Worm (Caenorhabditis elegans): Measurements from ENCODE around the gene F43C11.3.

F43C11.3 gene

DNA sequence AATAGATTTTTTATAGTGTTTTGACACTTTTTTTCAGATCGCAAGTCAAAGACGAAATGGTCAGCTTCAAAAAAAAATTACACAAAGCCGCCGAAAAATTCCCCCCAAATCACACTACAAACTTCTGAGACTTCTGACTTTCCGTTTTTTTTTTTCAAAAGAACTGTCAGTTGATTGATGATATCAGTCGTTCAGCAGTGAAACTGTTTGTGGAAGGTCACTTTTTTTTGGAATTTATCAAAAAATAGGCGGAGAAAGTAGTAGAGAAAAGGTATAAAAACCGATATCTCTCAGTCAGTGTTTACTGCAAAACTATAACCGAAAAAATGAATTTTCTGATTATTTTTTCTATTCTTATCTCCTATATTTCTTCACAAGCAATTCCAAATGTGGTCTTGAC, at the start of gene F43C11.3:
TSS of gene F43C11.3 (plus strand) at position 301 of the 400 bp plus-strand sequence.
- no peak for TF ChIP-seq spr-1 (tag; optimal IDR thresholded peaks at IDR 0.05)
- TF ChIP-seq nhr-28 (tag; optimal IDR thresholded peaks at IDR 0.05), result peak; percentile 43
- no peak for TF ChIP-seq ztf-7 (tag; optimal IDR thresholded peaks at IDR 0.05)

- TF ChIP-seq F26F4.8 (GFP tag; conservative IDR thresholded peaks at IDR 0.05), result no peak
- TF ChIP-seq mdl-1 (tag; optimal IDR thresholded peaks at IDR 0.05), result no peak
- TF ChIP-seq hif-1 (tag; optimal IDR thresholded peaks at IDR 0.05), result no peak
- peak; percentile 23 for TF ChIP-seq aha-1 (tag)
Measured at ce11 chrII:2304575-2304974, 48.5 kb upstream of the F43C11.3 start.

- TF ChIP-seq dmd-6 (GFP tag; IDR thresholded peaks at IDR 0.05) (peak; percentile 10; the same call in 1 of the 2 replicates), zip-11 (GFP tag; IDR thresholded peaks at IDR 0.05) (no peak), zfp-2 (tag; optimal IDR thresholded peaks at IDR 0.05) (no peak), nhr-42 (GFP tag; IDR thresholded peaks at IDR 0.05) (no peak), nhr-28 (tag; optimal IDR thresholded peaks at IDR 0.05) (peak; percentile 61), aha-1 (tag) (peak; percentile 10), lin-1 (GFP tag; IDR thresholded peaks at IDR 0.05) (peak; percentile 26; the same call in 1 of the 2 replicates), daf-16 (GFP tag; optimal IDR thresholded peaks at IDR 0.05) (no peak), daf-16 (tag; optimal IDR thresholded peaks at IDR 0.05) (peak; percentile 52), F10B5.3 (tag; optimal IDR thresholded peaks at IDR 0.05) (no peak), zip-2 (tag; optimal IDR thresholded peaks at IDR 0.05) (no peak), egl-27 (tag; optimal IDR thresholded peaks at IDR 0.05) (no peak), arid-1 (GFP tag; conservative IDR thresholded peaks at IDR 0.05) (no peak), hif-1 (tag; optimal IDR thresholded peaks at IDR 0.05) (no peak), pqm-1 (tag; optimal IDR thresholded peaks at IDR 0.05) (peak; percentile 93), spr-1 (tag; optimal IDR thresholded peaks at IDR 0.05) (no peak)
Measured at ce11 chrII:2305507-2305906, 47.6 kb upstream of the F43C11.3 start.

DNA sequence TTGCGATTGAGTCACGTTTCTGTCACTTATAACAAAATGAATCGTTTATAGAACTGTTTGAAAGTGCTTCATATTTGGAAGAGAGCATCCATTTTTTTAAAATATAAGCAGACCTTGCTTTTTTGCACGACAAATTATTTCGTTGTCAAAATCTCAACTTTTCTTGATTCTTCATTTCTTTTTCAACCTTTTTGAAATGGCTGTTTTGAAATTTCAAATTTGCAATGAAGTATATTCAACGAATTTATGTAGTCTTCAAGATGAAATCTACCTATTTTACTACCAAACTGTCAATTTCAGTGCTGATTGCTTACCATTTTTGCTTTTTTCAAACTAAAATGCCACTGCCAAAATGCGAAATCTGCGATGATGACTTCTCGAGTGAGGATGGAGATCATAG, 46.4 kb upstream of the F43C11.3 start, which contains the start of gene B0281.3:
TSS of gene B0281.3 (plus strand) at position 301 of the 400 bp plus-strand sequence.
- no peak for TF ChIP-seq aly-2 (tag; optimal IDR thresholded peaks at IDR 0.05)
- no peak for TF ChIP-seq madf-5 (GFP tag; IDR thresholded peaks at IDR 0.05)
- TF ChIP-seq nhr-111 (GFP tag; optimal IDR thresholded peaks at IDR 0.05), result no peak
- no peak for TF ChIP-seq zip-11 (GFP tag; IDR thresholded peaks at IDR 0.05)

- no peak for TF ChIP-seq aly-2 (tag; optimal IDR thresholded peaks at IDR 0.05)
- no peak for TF ChIP-seq lin-1 (GFP tag; IDR thresholded peaks at IDR 0.05)
- no peak for TF ChIP-seq ztf-7 (tag; optimal IDR thresholded peaks at IDR 0.05)
- no peak for TF ChIP-seq daf-8 (GFP tag; IDR thresholded peaks at IDR 0.05)
- no peak for TF ChIP-seq daf-16 (GFP tag; optimal IDR thresholded peaks at IDR 0.05)
- no peak for TF ChIP-seq daf-16 (tag; optimal IDR thresholded peaks at IDR 0.05)
- TF ChIP-seq D1046.2 (GFP tag; IDR thresholded peaks at IDR 0.05), result no peak
- no peak for TF ChIP-seq zfp-2 (tag; optimal IDR thresholded peaks at IDR 0.05)
Measured at ce11 chrII:2312747-2313146, 40.4 kb upstream of the F43C11.3 start, which contains the start of the genes trim-21 and B0281.1. trim-21 (minus strand) TSS chrII:2312847. B0281.1 (plus strand) TSS chrII:2313067.

DNA sequence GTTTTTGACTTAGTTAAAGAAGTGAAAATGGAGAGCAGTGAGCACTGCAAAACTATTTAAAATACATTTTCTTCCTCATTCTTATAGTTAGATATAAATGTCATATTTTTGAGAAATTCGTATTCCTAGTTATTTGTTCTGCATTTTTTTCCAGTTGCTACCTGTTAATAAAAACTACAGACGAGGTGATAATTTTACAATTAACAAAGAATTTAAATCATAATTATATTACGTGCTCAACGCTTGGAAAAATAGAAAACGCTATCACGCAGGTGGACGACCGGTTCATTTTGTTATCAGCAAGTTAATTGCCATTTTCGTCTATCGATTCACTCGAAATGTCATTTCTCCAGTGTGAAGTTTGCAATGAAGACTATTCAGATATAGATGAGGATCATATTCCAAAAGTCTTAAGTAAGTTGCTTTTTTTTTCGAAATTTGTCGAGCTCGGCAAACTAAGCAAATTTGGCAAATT, 35.2 kb upstream of the F43C11.3 start, which contains the start of the genes ZK1240.5 and ZK1240.9:
TSS of gene ZK1240.5 (minus strand) at position 51 of the 475 bp plus-strand sequence.
TSS of gene ZK1240.9 (plus strand) at position 307 of the 475 bp plus-strand sequence.
- TF ChIP-seq nhr-28 (tag; optimal IDR thresholded peaks at IDR 0.05), result peak; percentile 26
- TF ChIP-seq pqm-1 (tag; optimal IDR thresholded peaks at IDR 0.05), result peak; percentile 76
- TF ChIP-seq unc-62 (GFP tag; optimal IDR thresholded peaks at IDR 0.05 in 1 of 2), result peak in 1 of 2 experiments; percentile 72
- no peak for TF ChIP-seq unc-62 (tag; optimal IDR thresholded peaks at IDR 0.05)
- TF ChIP-seq zip-11 (GFP tag; IDR thresholded peaks at IDR 0.05), result no peak
- 0 out of 2 replicates have a peak, but pooled peaks have one; percentile 14 for TF ChIP-seq dmd-6 (GFP tag; IDR thresholded peaks at IDR 0.05)
- peak; percentile 22 for TF ChIP-seq aha-1 (tag)
- TF ChIP-seq php-3 (GFP tag; IDR thresholded peaks at IDR 0.05), result peak; percentile 9; the same call in 1 of the 2 replicates
- no peak for TF ChIP-seq unc-39 (tag; optimal IDR thresholded peaks at IDR 0.05)
- no peak for TF ChIP-seq lin-29 (GFP tag; IDR thresholded peaks at IDR 0.05)

Data from whole organism, L4 larva.